Fruit fly (Drosophila melanogaster) whole organism, embryonic: Measurements from ENCODE around the gene TwdlF.

Experiments used
- Atf3 ChIP-seq: fragments of 200-800 bp; sonication (Bioruptor generic); optimal IDR thresholded peaks from 3 replicates; lab custom pipeline; 2016; ENCODE audit warnings: missing biosample characterization, missing genetic modification characterization
- CG11456 ChIP-seq: fragments of 200-800 bp; sonication (Bioruptor generic); IDR thresholded peaks from 3 replicates; pipeline ENCODE4 v1.3.6; 2022; ENCODE audit warnings: missing biosample characterization, missing genetic modification characterization
- CG13287 ChIP-seq: fragments of 200-800 bp; sonication (Bioruptor generic); IDR thresholded peaks from 2 replicates; pipeline ENCODE4 v1.3.6; 2022; ENCODE audit warnings: missing biosample characterization, missing genetic modification characterization; ENCODE audit not compliant: partially characterized antibody
- CG14014 ChIP-seq: fragments of 200-800 bp; sonication (Bioruptor generic); IDR thresholded peaks from 2 replicates; pipeline ENCODE4 v1.3.6; 2022; ENCODE audit warnings: missing biosample characterization, missing genetic modification characterization
- CG15696 ChIP-seq: fragments of 200-800 bp; sonication (Bioruptor generic); optimal IDR thresholded peaks from 2 replicates; lab custom pipeline; 2019; ENCODE audit warnings: missing biosample characterization, mild to moderate bottlenecking, missing genetic modification characterization, moderate library complexity
- CG16863 ChIP-seq: fragments of 200-800 bp; sonication (Bioruptor generic); optimal IDR thresholded peaks from 3 replicates; lab custom pipeline; 2016; ENCODE audit warnings: missing biosample characterization, missing genetic modification characterization
- CG17186 ChIP-seq: fragments of 200-800 bp; sonication (Bioruptor generic); optimal IDR thresholded peaks from 3 replicates; lab custom pipeline; 2017; ENCODE audit warnings: missing biosample characterization, missing genetic modification reagents, missing genetic modification characterization
- CG31224 ChIP-seq: fragments of 200-800 bp; sonication (Bioruptor generic); IDR thresholded peaks from 2 replicates; pipeline ENCODE4 v1.3.6; 2022; ENCODE audit warnings: missing biosample characterization, missing genetic modification characterization
- CG32532 ChIP-seq: fragments of 200-800 bp; sonication (Bioruptor generic); IDR thresholded peaks from 2 replicates; pipeline ENCODE4 v1.3.6; 2022; ENCODE audit warnings: missing biosample characterization, missing genetic modification characterization
- CG34376 ChIP-seq: fragments of 200-800 bp; sonication (Bioruptor generic); optimal IDR thresholded peaks from 2 replicates; lab custom pipeline; 2018; ENCODE audit warnings: missing biosample characterization, mild to moderate bottlenecking, missing genetic modification characterization
- CG3838 ChIP-seq: fragments of 200-800 bp; sonication (Bioruptor generic); optimal IDR thresholded peaks from 3 replicates; lab custom pipeline; 2016; ENCODE audit warnings: missing biosample characterization, missing genetic modification characterization
- CG4360 ChIP-seq: fragments of 200-800 bp; sonication (Bioruptor generic); IDR thresholded peaks from 2 replicates; pipeline ENCODE4 v1.3.6; 2022; ENCODE audit warnings: missing biosample characterization, missing genetic modification characterization
- CG6765 ChIP-seq: fragments of 200-800 bp; sonication (Bioruptor generic); optimal IDR thresholded peaks from 3 replicates; lab custom pipeline; 2017; ENCODE audit warnings: missing biosample characterization, mild to moderate bottlenecking, missing genetic modification characterization
- CG6791 ChIP-seq: fragments of 200-800 bp; sonication (Bioruptor generic); IDR thresholded peaks from 3 replicates; pipeline ENCODE4 v1.3.6; 2022; ENCODE audit warnings: missing biosample characterization, missing genetic modification characterization; ENCODE audit not compliant: partially characterized antibody
- Deaf1 ChIP-seq: fragments of 200-800 bp; optimal IDR thresholded peaks from 3 replicates; lab custom pipeline; 2019; ENCODE audit warnings: missing biosample characterization, mild to moderate bottlenecking, missing genetic modification characterization, moderate library complexity
- Dref ChIP-seq: fragments of 200-800 bp; sonication (Bioruptor generic); IDR thresholded peaks from 2 replicates; pipeline ENCODE4 v1.3.6; 2022; ENCODE audit warnings: missing biosample characterization, missing genetic modification characterization
- Ets65A ChIP-seq: fragments of 200-800 bp; sonication (Bioruptor generic); peaks from one replicate; lab custom pipeline; 2016; ENCODE audit warnings: missing biosample characterization, missing genetic modification characterization
- GATAe ChIP-seq: fragments of 200-800 bp; sonication (Bioruptor generic); conservative IDR thresholded peaks from 2 replicates; pipeline ENCODE4 v1.3.6; 2022; ENCODE audit warnings: missing biosample characterization, missing genetic modification characterization
- HLH4C ChIP-seq: fragments of 200-800 bp; sonication (Bioruptor generic); IDR thresholded peaks from 3 replicates; pipeline ENCODE4 v1.3.6; 2022; ENCODE audit warnings: missing biosample characterization, missing genetic modification characterization; ENCODE audit not compliant: partially characterized antibody
- Hmr ChIP-seq: fragments of 200-800 bp; sonication (Bioruptor generic); optimal IDR thresholded peaks from 3 replicates; lab custom pipeline; 2017; ENCODE audit warnings: mild to moderate bottlenecking, missing biosample characterization, missing genetic modification reagents, missing genetic modification characterization
- Hr39 ChIP-seq: fragments of >200 bp; optimal IDR thresholded peaks from 2 replicates; lab custom pipeline; 2017
- Hr78 ChIP-seq, 2 experiments: fragments of 200-800 bp in 1 of 2; fragments of >200 bp in 1 of 2; sonication (Bioruptor generic) in 1 of 2; optimal IDR thresholded peaks; 2 replicates each; lab custom pipeline; 2017 to 2019; ENCODE audit warnings: missing biosample characterization in 2 of 2, missing genetic modification characterization in 2 of 2, mild to moderate bottlenecking in 1 of 2, moderate library complexity in 1 of 2
- Jarid2 ChIP-seq: fragments of 200-800 bp; sonication (Bioruptor generic); optimal IDR thresholded peaks from 3 replicates; lab custom pipeline; 2017; ENCODE audit warnings: mild to moderate bottlenecking, missing biosample characterization, missing genetic modification reagents, missing genetic modification characterization
- Mad ChIP-seq: fragments of 200-800 bp; sonication (Bioruptor generic); optimal IDR thresholded peaks from 2 replicates; lab custom pipeline; 2016; ENCODE audit warnings: missing biosample characterization, missing genetic modification characterization
- Med ChIP-seq: fragments of 200-800 bp; sonication (Bioruptor generic); peaks from one replicate; lab custom pipeline; 2016; ENCODE audit warnings: missing biosample characterization, missing genetic modification characterization, mild to moderate bottlenecking, inconsistent platforms, moderate library complexity
- Poxn ChIP-seq: fragments of 200-800 bp; sonication (Bioruptor generic); IDR thresholded peaks from 2 replicates; pipeline ENCODE4 v1.3.6; 2022; ENCODE audit warnings: missing biosample characterization, missing genetic modification characterization
- Trl ChIP-seq, 3 experiments: fragments of >200 bp in 2 of 3; fragments of 200-800 bp in 1 of 3; sonication (Bioruptor generic) in 1 of 3; optimal IDR thresholded peaks; 2 replicates in 1 of 3; 3 replicates in 2 of 3; lab custom pipeline; 2016 to 2017; ENCODE audit warnings: missing biosample characterization in 1 of 3, missing genetic modification characterization in 1 of 3
- br ChIP-seq: fragments of >200 bp; optimal IDR thresholded peaks from 2 replicates; lab custom pipeline; 2017
- crol ChIP-seq: fragments of 200-800 bp; sonication (Bioruptor generic); IDR thresholded peaks from 2 replicates; pipeline ENCODE4 v1.3.6; 2022; ENCODE audit warnings: missing biosample characterization, missing genetic modification characterization
- cwo ChIP-seq: fragments of 200-800 bp; sonication (Bioruptor generic); optimal IDR thresholded peaks from 3 replicates; lab custom pipeline; 2017; ENCODE audit warnings: missing biosample characterization, missing genetic modification characterization, mild to moderate bottlenecking, moderate library complexity, missing genetic modification reagents
- ftz-f1 ChIP-seq: fragments of 200-800 bp; sonication (Bioruptor generic); optimal IDR thresholded peaks from 2 replicates; lab custom pipeline; 2016; ENCODE audit warnings: missing biosample characterization, missing genetic modification characterization
- gcm ChIP-seq: fragments of 200-800 bp; sonication (Bioruptor generic); optimal IDR thresholded peaks from 2 replicates; lab custom pipeline; 2019; ENCODE audit warnings: missing biosample characterization, mild to moderate bottlenecking, missing genetic modification characterization, moderate library complexity
- hth ChIP-seq: fragments of >200 bp; optimal IDR thresholded peaks from 2 replicates; lab custom pipeline; 2017; ENCODE audit warnings: inconsistent platforms
- inv ChIP-seq: fragments of 200-800 bp; sonication (Bioruptor generic); IDR thresholded peaks from 2 replicates; pipeline ENCODE4 v1.3.6; 2022; ENCODE audit warnings: missing biosample characterization, missing genetic modification characterization; ENCODE audit not compliant: partially characterized antibody
- nom ChIP-seq: fragments of 200-800 bp; sonication (Bioruptor generic); optimal IDR thresholded peaks from 2 replicates; lab custom pipeline; 2017; ENCODE audit warnings: missing biosample characterization, missing genetic modification characterization, mild to moderate bottlenecking, moderate library complexity, missing genetic modification reagents
- pan ChIP-seq, 4 experiments: fragments of >200 bp in 3 of 4; fragments of 200-800 bp in 1 of 4; sonication (Bioruptor generic) in 1 of 4; optimal IDR thresholded peaks in 3 of 4; IDR thresholded peaks in 1 of 4; 2 replicates each; pipeline versions ENCODE4 v1.3.6 to Lab custom; 2017 to 2022; ENCODE audit warnings: missing biosample characterization in 2 of 4, missing genetic modification characterization in 2 of 4, mixed read lengths in 1 of 4
- rib ChIP-seq: fragments of 200-800 bp; sonication (Bioruptor generic); IDR thresholded peaks from 2 replicates; pipeline ENCODE4 v1.3.6; 2022; ENCODE audit warnings: missing biosample characterization, missing genetic modification characterization
- row ChIP-seq: fragments of 200-800 bp; sonication (Bioruptor generic); IDR thresholded peaks from 3 replicates; pipeline ENCODE4 v1.3.6; 2022; ENCODE audit warnings: missing biosample characterization, missing genetic modification characterization
- salm ChIP-seq: fragments of 200-800 bp; sonication (Bioruptor generic); optimal IDR thresholded peaks from 2 replicates; lab custom pipeline; 2018; ENCODE audit warnings: missing biosample characterization, mild to moderate bottlenecking, missing genetic modification characterization
- scrt ChIP-seq: fragments of 200-800 bp; sonication (Bioruptor generic); optimal IDR thresholded peaks from 2 replicates; lab custom pipeline; 2018; ENCODE audit warnings: missing biosample characterization, mild to moderate bottlenecking, missing genetic modification characterization, moderate library complexity
- sens ChIP-seq: fragments of 200-800 bp; sonication (Bioruptor generic); peaks from one replicate; lab custom pipeline; 2016; ENCODE audit warnings: missing biosample characterization, missing genetic modification characterization
- slp2 ChIP-seq: fragments of 200-800 bp; sonication (Bioruptor generic); optimal IDR thresholded peaks from 2 replicates; lab custom pipeline; 2016; ENCODE audit warnings: missing biosample characterization, missing genetic modification characterization
- sna ChIP-seq: fragments of 200-800 bp; sonication (Bioruptor generic); IDR thresholded peaks from 2 replicates; pipeline ENCODE4 v1.3.6; 2022; ENCODE audit warnings: missing biosample characterization, missing genetic modification characterization; ENCODE audit not compliant: partially characterized antibody
- sug ChIP-seq: fragments of 200-800 bp; optimal IDR thresholded peaks from 2 replicates; lab custom pipeline; 2019; ENCODE audit warnings: missing biosample characterization, mild to moderate bottlenecking, missing genetic modification characterization, moderate library complexity
- trem ChIP-seq: fragments of 200-800 bp; optimal IDR thresholded peaks from 3 replicates; lab custom pipeline; 2019; ENCODE audit warnings: missing biosample characterization, mild to moderate bottlenecking, missing genetic modification characterization, moderate library complexity

Gene TwdlF

dm6 chr3R:4236534-4236933 lies 10.3 kb upstream of the TwdlF start (continued):
- TF ChIP-seq CG3838 (GFP tag; lab: Kevin White, UChicago) (no peak), CG13287 (peak; percentile 12; the same call in 1 of the 2 replicates), rib (GFP tag; lab: Robert Waterston, UW) (no peak), hth (lab: Kevin White, UChicago) (no peak), salm (tag; lab: Kevin White, UChicago) (no peak), Trl (optimal IDR thresholded peaks at IDR 0.05; lab: Kevin White, UChicago) (peak in 1 of 2 experiments; percentile 5), Trl (GFP tag; optimal IDR thresholded peaks at IDR 0.05; lab: Kevin White, UChicago) (no peak), Deaf1 (tag; lab: Kevin White, UChicago) (peak; percentile 10), Med (peak; percentile 49), nom (GFP tag; lab: Kevin White, UChicago) (peak; percentile 20), scrt (GFP tag; lab: Kevin White, UChicago) (no peak), pan (optimal IDR thresholded peaks at IDR 0.05; lab: Kevin White, UChicago) (no peak), pan (GFP tag; optimal IDR thresholded peaks at IDR 0.05 in 1 of 2, IDR thresholded peaks at IDR 0.05 in 1 of 2) (peak in 1 of 2 experiments; percentile 9), CG6765 (GFP tag; lab: Kevin White, UChicago) (no peak), CG15696 (tag; lab: Kevin White, UChicago) (no peak)

- TF ChIP-seq Hr78 (GFP tag; optimal IDR thresholded peaks at IDR 0.05; lab: Kevin White, UChicago) = peak in 1 of 2 experiments; percentile 78
- peak; percentile 56 for TF ChIP-seq cwo
- TF ChIP-seq sens (GFP tag; lab: Kevin White, UChicago) = peak; percentile 8
- TF ChIP-seq crol (GFP tag; lab: Robert Waterston, UW) = no peak
- no peak for TF ChIP-seq br
- TF ChIP-seq CG17186 (GFP tag; lab: Kevin White, UChicago) = no peak
- no peak for TF ChIP-seq trem (tag; lab: Kevin White, UChicago)
- peak; percentile 67 for TF ChIP-seq sug (tag; lab: Kevin White, UChicago)
- TF ChIP-seq Hmr (GFP tag; lab: Kevin White, UChicago) = no peak
- peak; percentile 20 for TF ChIP-seq Ets65A (GFP tag; lab: Kevin White, UChicago)
- TF ChIP-seq CG16863 (GFP tag; lab: Kevin White, UChicago) = no peak
- no peak for TF ChIP-seq CG4360
- 0 out of 2 replicates have a peak, but pooled peaks have one; percentile 18 for TF ChIP-seq CG14014 (GFP tag; lab: Robert Waterston, UW)
- peak; percentile 55 for TF ChIP-seq Med
- no peak for TF ChIP-seq Poxn (GFP tag; lab: Robert Waterston, UW)
- TF ChIP-seq Dref = no peak
- TF ChIP-seq ftz-f1 = peak; percentile 23
- 0 out of 2 replicates have a peak, but pooled peaks have one; percentile 6 for TF ChIP-seq sna (GFP tag; lab: Robert Waterston, UW)
- TF ChIP-seq, all 482 proteins: peak for 9
These were observed 5.0 kb upstream of the TwdlF start for dm6 chr3R:4241776-4242175.

dm6 chr3R:4242209-4242887 lies 4.5 kb upstream of the TwdlF start, which contains the start of gene CG14642:
TSS of gene CG14642 (minus strand) at chr3R:4242717.
- TF ChIP-seq slp2 (GFP tag; lab: Kevin White, UChicago) = no peak
- TF ChIP-seq CG32532 (GFP tag; lab: Robert Waterston, UW) = 0 out of 2 replicates have a peak, but pooled peaks have one; percentile 13
- TF ChIP-seq inv (GFP tag; lab: Robert Waterston, UW) = no peak
- peak; percentile 5 for TF ChIP-seq Jarid2 (GFP tag; lab: Kevin White, UChicago)
- peak; percentile 14 for TF ChIP-seq Med
- TF ChIP-seq Atf3 (GFP tag; lab: Kevin White, UChicago) = no peak
- TF ChIP-seq CG6791 (GFP tag; lab: Robert Waterston, UW) = 0 out of 3 replicates have a peak, but pooled peaks have one; percentile 19
- TF ChIP-seq CG31224 (GFP tag; lab: Robert Waterston, UW) = 0 out of 2 replicates have a peak, but pooled peaks have one; percentile 22
- TF ChIP-seq salm (tag; lab: Kevin White, UChicago) = no peak
- peak; percentile 47 for TF ChIP-seq crol (GFP tag; lab: Robert Waterston, UW)
- TF ChIP-seq HLH4C = no peak
- peak; percentile 36 for TF ChIP-seq CG34376 (GFP tag; lab: Kevin White, UChicago)
- 0 out of 3 replicates have a peak, but pooled peaks have one; percentile 12 for TF ChIP-seq row (GFP tag; lab: Robert Waterston, UW)
- no peak for TF ChIP-seq Mad (GFP tag; lab: Kevin White, UChicago)
- 0 out of 3 replicates have a peak, but pooled peaks have one; percentile 45 for TF ChIP-seq CG11456 (GFP tag; lab: Robert Waterston, UW)
- peak; percentile 72 for TF ChIP-seq gcm (GFP tag; lab: Kevin White, UChicago)
- TF ChIP-seq Hr39 (lab: Kevin White, UChicago) = peak; percentile 58
- no peak for TF ChIP-seq GATAe (GFP tag; lab: Robert Waterston, UW)
